Worm (Caenorhabditis elegans) whole organism, early embryonic: ENCODE measurements around the gene F07E5.12.

Source experiments
- B0310.2 ChIP-seq: sonication (generic microtip); optimal IDR thresholded peaks from 2 replicates; lab custom pipeline; 2016; ENCODE audit warnings: mild to moderate bottlenecking, missing genetic modification characterization, missing compliant biosample characterization
- F13C5.2 ChIP-seq: sonication (generic microtip); optimal IDR thresholded peaks from 2 replicates; lab custom pipeline; 2017; ENCODE audit warnings: mild to moderate bottlenecking, missing genetic modification characterization, inconsistent platforms, missing compliant biosample characterization
- aly-1 ChIP-seq: sonication (generic microtip); optimal IDR thresholded peaks from 2 replicates; lab custom pipeline; 2016; ENCODE audit warnings: missing genetic modification characterization, missing compliant biosample characterization
- ama-1 ChIP-seq: fragments of 150-350 bp; optimal IDR thresholded peaks from 2 replicates; lab custom pipeline; 2014
- ceh-13 ChIP-seq: fragments of 200-800 bp; sonication (Bioruptor generic); optimal IDR thresholded peaks from 2 replicates; lab custom pipeline; 2018; ENCODE audit warnings: mild to moderate bottlenecking, missing genetic modification characterization, missing compliant biosample characterization
- ceh-36 ChIP-seq: sonication (generic microtip); optimal IDR thresholded peaks from 2 replicates; lab custom pipeline; 2016; ENCODE audit warnings: missing genetic modification characterization, inconsistent platforms, missing compliant biosample characterization
- ets-7 ChIP-seq: sonication (generic microtip); optimal IDR thresholded peaks from 2 replicates; lab custom pipeline; 2016; ENCODE audit warnings: missing genotype, missing genetic modification characterization, missing compliant biosample characterization
- flt-1 ChIP-seq: fragments of 200-800 bp; sonication (Bioruptor generic); IDR thresholded peaks from 2 replicates; pipeline ENCODE4 v1.3.6; 2022; ENCODE audit warnings: missing genetic modification characterization, missing compliant biosample characterization
- hmbx-1 ChIP-seq: sonication (generic microtip); optimal IDR thresholded peaks from 2 replicates; lab custom pipeline; 2016; ENCODE audit warnings: mild to moderate bottlenecking, missing genetic modification characterization, missing compliant biosample characterization
- hmg-4 ChIP-seq: fragments of 200-800 bp; sonication (Bioruptor generic); optimal IDR thresholded peaks from 2 replicates; lab custom pipeline; 2018; ENCODE audit warnings: mild to moderate bottlenecking, missing genetic modification characterization, missing compliant biosample characterization
- hnd-1 ChIP-seq: sonication (generic microtip); optimal IDR thresholded peaks from 2 replicates; lab custom pipeline; 2016; ENCODE audit warnings: missing genetic modification characterization, missing compliant biosample characterization
- pes-1 ChIP-seq: fragments of 200-800 bp; sonication (Bioruptor generic); IDR thresholded peaks from 2 replicates; pipeline ENCODE4 v1.3.6; 2022; ENCODE audit warnings: missing genetic modification reagents, missing genetic modification characterization, missing compliant biosample characterization
- scrt-1 ChIP-seq: fragments of 200-800 bp; sonication (Bioruptor generic); IDR thresholded peaks from 2 replicates; pipeline ENCODE4 v1.3.6; 2022; ENCODE audit warnings: missing genetic modification characterization, missing compliant biosample characterization
- sea-1 ChIP-seq: fragments of 200-800 bp; sonication (Bioruptor generic); conservative IDR thresholded peaks from 2 replicates; pipeline ENCODE4 v1.3.6; 2022; ENCODE audit warnings: missing genetic modification characterization, missing compliant biosample characterization
- tbx-11 ChIP-seq: fragments of 200-800 bp; sonication (Bioruptor generic); IDR thresholded peaks from 2 replicates; pipeline ENCODE4 v1.3.6; 2022; ENCODE audit warnings: missing genetic modification characterization, missing compliant biosample characterization
- tbx-37 ChIP-seq: fragments of 200-800 bp; sonication (Bioruptor generic); conservative IDR thresholded peaks from 2 replicates; pipeline ENCODE4 v1.3.6; 2022; ENCODE audit warnings: missing genetic modification reagents, missing genetic modification characterization, missing compliant biosample characterization
- tra-4 ChIP-seq: sonication (generic microtip); optimal IDR thresholded peaks from 2 replicates; lab custom pipeline; 2017; ENCODE audit warnings: missing genetic modification characterization, missing compliant biosample characterization

The F07E5.12 gene

DNA sequence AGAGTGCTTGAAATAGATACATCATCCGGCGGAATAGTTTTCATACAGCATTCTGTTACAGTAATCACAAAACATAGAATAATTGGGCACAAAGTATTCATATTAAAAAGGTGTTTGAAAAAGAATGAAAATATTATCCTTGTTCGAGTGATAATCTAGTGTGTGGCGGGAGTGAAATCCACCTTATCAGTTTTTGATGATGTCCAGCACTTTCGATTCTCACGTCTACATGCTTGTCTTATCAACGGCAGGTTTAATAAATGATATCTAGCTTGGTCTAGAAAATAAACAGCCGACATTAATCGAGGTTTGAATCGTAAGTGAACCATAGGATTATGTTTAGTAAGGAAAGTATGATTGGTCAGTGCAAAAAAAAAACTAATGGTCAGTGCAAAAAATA, 42.2 kb downstream of the F07E5.12 start, which contains the start of gene R52.5:
Gene R52.5 (minus strand): TSS at position 101 of the 400 bp plus-strand sequence.
- TF ChIP-seq ets-7 (no peak), sea-1 (no peak), scrt-1 (GFP tag; lab: Robert Waterston, UW) (no peak), hmg-4 (GFP tag; lab: Kevin White, UChicago) (no peak), ceh-36 (tag; lab: Kevin White, UChicago) (no peak), tra-4 (tag; lab: Kevin White, UChicago) (no peak), ceh-13 (no peak), tbx-37 (GFP tag; lab: Robert Waterston, UW) (no peak), hnd-1 (no peak), tbx-11 (GFP tag; lab: Robert Waterston, UW) (no peak), B0310.2 (tag; lab: Kevin White, UChicago) (no peak), ama-1 (lab: Kevin White, UChicago) (no peak), aly-1 (tag; lab: Kevin White, UChicago) (no peak), flt-1 (GFP tag; lab: Robert Waterston, UW) (no peak), F13C5.2 (tag; lab: Kevin White, UChicago) (no peak)

ce11 chrII:2112948-2113347, 45.2 kb downstream of the F07E5.12 start, which contains the start of gene R52.6:
TSS of gene R52.6 (minus strand) at chrII:2113048.
- TF ChIP-seq tbx-37 (GFP tag; lab: Robert Waterston, UW) (no peak), B0310.2 (tag; lab: Kevin White, UChicago) (no peak), ceh-36 (tag; lab: Kevin White, UChicago) (no peak), flt-1 (GFP tag; lab: Robert Waterston, UW) (no peak), scrt-1 (GFP tag; lab: Robert Waterston, UW) (no peak), ama-1 (lab: Kevin White, UChicago) (no peak), hnd-1 (no peak), hmbx-1 (tag; lab: Kevin White, UChicago) (no peak), tbx-11 (GFP tag; lab: Robert Waterston, UW) (no peak), hmg-4 (GFP tag; lab: Kevin White, UChicago) (no peak), pes-1 (no peak), tra-4 (tag; lab: Kevin White, UChicago) (no peak), ets-7 (no peak), aly-1 (tag; lab: Kevin White, UChicago) (no peak), ceh-13 (no peak)

DNA sequence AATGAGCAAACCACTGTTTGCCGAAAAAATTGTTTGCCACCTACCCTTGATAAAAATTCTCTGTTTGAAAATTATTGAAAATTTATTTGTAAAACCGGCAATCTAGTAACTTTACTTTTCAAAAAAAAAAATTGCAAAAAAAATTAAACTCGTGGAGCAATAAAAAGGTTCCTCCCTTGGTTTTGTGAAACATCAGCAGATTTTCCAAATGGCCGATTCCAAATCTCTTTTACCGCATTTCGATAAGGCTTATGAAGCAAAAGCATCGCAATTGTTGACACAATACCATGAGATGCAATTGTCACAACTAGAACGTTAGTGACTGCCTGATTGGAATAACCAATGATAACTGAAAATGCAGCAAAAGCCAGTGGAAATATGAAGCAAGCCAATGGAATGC, 46.7 kb downstream of the F07E5.12 start:
- TF ChIP-seq ceh-36 (tag; lab: Kevin White, UChicago) (no peak), F13C5.2 (tag; lab: Kevin White, UChicago) (no peak), sea-1 (no peak), ama-1 (lab: Kevin White, UChicago) (no peak), tra-4 (tag; lab: Kevin White, UChicago) (no peak), flt-1 (GFP tag; lab: Robert Waterston, UW) (no peak), B0310.2 (tag; lab: Kevin White, UChicago) (no peak), ceh-13 (no peak), aly-1 (tag; lab: Kevin White, UChicago) (no peak), ets-7 (no peak)

DNA sequence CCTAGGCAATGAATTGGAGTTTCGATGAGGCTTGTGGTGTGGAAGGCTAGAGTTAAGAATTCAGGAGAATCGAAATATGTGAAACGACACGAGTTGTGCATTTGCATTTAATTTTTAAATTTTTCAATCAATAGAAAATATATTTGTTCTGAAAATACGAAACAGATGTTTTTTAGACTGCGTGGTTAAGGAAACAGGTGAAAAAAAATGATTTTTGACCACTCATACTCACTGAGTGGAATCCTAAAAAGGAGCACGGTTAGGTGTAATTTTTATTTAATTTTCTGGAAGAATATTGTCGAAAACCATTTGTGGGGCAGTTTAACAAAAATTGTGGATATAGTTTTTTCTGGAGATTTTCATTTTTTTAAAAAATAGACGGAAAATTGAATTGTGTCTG, 49.0 kb downstream of the F07E5.12 start, which contains the start of gene srh-195:
Gene srh-195 (minus strand): TSS at position 101 of the 400 bp plus-strand sequence.
- TF ChIP-seq ama-1 (lab: Kevin White, UChicago) (no peak), pes-1 (no peak), aly-1 (tag; lab: Kevin White, UChicago) (no peak), F13C5.2 (tag; lab: Kevin White, UChicago) (no peak), tbx-37 (GFP tag; lab: Robert Waterston, UW) (no peak), ets-7 (no peak), flt-1 (GFP tag; lab: Robert Waterston, UW) (no peak), tbx-11 (GFP tag; lab: Robert Waterston, UW) (no peak)
